Worm (Caenorhabditis elegans): ENCODE results near the gene clec-149.

Gene clec-149

DNA sequence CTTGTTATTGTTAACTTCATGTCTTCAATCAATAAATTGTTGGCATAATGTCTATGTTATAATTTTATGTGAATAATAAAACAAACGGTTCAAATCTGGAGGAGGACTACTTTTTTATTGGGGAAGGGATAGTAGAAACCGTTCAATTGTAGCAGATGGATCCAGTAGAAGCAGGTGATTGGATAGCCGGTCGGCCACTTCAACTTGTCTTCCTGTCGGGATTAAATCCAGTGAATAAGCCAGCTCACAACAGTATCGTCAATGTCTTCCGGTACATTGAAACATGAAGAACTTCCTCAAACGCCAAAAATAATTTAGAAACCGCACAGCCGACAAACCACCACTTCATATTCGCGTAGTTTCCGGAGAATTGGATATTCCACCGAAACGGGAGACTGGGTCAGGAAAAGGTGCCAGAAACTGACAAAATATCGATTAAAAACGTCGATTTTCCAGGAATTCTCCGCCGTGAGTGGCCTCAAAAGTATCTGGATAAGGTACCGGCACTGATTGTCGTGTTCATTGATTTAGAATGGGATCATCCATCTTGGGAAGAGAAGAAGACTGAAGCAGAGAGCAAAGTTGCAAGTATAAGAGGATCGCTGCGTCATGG is 27.9 kb upstream of the clec-149 start, which contains the start of gene trpp-11 (continued):
- TF ChIP-seq hmg-1.2 (GFP tag; IDR thresholded peaks at IDR 0.05) (peak; percentile 8; the same call in 1 of the 2 replicates), hmg-20 (GFP tag; IDR thresholded peaks at IDR 0.05) (0 out of 2 replicates have a peak, but pooled peaks have one; percentile 24), nfyb-1 (GFP tag; IDR thresholded peaks at IDR 0.05) (0 out of 2 replicates have a peak, but pooled peaks have one; percentile 57), ceh-91 (GFP tag; IDR thresholded peaks at IDR 0.05) (0 out of 2 replicates have a peak, but pooled peaks have one; percentile 8), ekl-4 (GFP tag; IDR thresholded peaks at IDR 0.05) (peak; percentile 50; the same call in 1 of the 2 replicates), madf-6 (GFP tag; IDR thresholded peaks at IDR 0.05) (peak; percentile 56), ztf-28 (GFP tag; IDR thresholded peaks at IDR 0.05) (no peak), F39B2.1 (GFP tag; IDR thresholded peaks at IDR 0.05) (0 out of 2 replicates have a peak, but pooled peaks have one; percentile 13), athp-1 (tag; optimal IDR thresholded peaks at IDR 0.05) (peak; percentile 4), pbrm-1 (GFP tag; IDR thresholded peaks at IDR 0.05) (peak; percentile 30; the same call in 1 of the 2 replicates), F57C9.4 (tag; optimal IDR thresholded peaks at IDR 0.05) (no peak), Y53F4B.3 (GFP tag; IDR thresholded peaks at IDR 0.05) (no peak)

DNA sequence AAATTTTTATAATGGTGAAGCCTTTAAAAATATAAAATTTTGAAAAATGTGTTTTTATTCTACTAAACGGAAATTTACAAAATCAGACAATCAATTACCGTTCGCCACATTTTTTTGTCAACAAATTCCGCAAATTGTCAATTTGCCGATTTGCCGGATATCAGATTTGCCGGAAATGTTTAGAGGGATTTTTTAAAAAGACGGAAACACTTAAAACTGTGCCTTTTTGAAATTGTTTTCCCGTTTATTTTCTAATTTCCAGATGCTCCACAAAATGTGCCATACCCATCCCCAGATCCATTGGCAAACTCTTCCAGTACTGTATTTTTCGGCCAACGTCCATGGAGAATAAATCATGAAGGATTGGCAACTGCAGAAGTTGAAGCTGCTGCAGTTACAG is 25.5 kb upstream of the clec-149 start:
- TF ChIP-seq nfya-1 (tag; optimal IDR thresholded peaks at IDR 0.05; ENCODE audit: borderline replicate concordance, insufficient read depth), result no peak
- TF ChIP-seq T07F8.4 (tag; optimal IDR thresholded peaks at IDR 0.05), result no peak
- no peak for TF ChIP-seq mes-4 (tag; optimal IDR thresholded peaks at IDR 0.05)
- TF ChIP-seq rpc-1 (optimal IDR thresholded peaks at IDR 0.05), result no peak
- no peak for TF ChIP-seq rpc-1 (tag; optimal IDR thresholded peaks at IDR 0.05)
- no peak for TF ChIP-seq egl-18 (GFP tag; IDR thresholded peaks at IDR 0.05)
- no peak for TF ChIP-seq B0336.3 (GFP tag; IDR thresholded peaks at IDR 0.05)
- TF ChIP-seq F57A8.1 (GFP tag; optimal IDR thresholded peaks at IDR 0.05), result no peak
- no peak for TF ChIP-seq Y53G8AR.9 (GFP tag; conservative IDR thresholded peaks at IDR 0.05)
- no peak for TF ChIP-seq nhr-27 (tag; optimal IDR thresholded peaks at IDR 0.05)
- TF ChIP-seq madf-10 (tag; optimal IDR thresholded peaks at IDR 0.05), result no peak
- no peak for TF ChIP-seq zfh-2 (GFP tag; conservative IDR thresholded peaks at IDR 0.05)
- no peak for TF ChIP-seq hlh-26 (GFP tag; conservative IDR thresholded peaks at IDR 0.05)
- TF ChIP-seq attf-6 (GFP tag; IDR thresholded peaks at IDR 0.05), result no peak
- no peak for TF ChIP-seq somi-1 (GFP tag; optimal IDR thresholded peaks at IDR 0.05)
- no peak for TF ChIP-seq lin-40 (tag; optimal IDR thresholded peaks at IDR 0.05)
- no peak for TF ChIP-seq sea-2 (GFP tag; IDR thresholded peaks at IDR 0.05)
- no peak for TF ChIP-seq mcd-1 (GFP tag; IDR thresholded peaks at IDR 0.05)
- TF ChIP-seq ceh-79 (tag; optimal IDR thresholded peaks at IDR 0.05), result no peak

ce11 chrIII:802041-802440 is 21.0 kb upstream of the clec-149 start:
- TF ChIP-seq ztf-3 (GFP tag; optimal IDR thresholded peaks at IDR 0.05) (no peak), hlh-12 (tag; optimal IDR thresholded peaks at IDR 0.05) (no peak), ama-1 (optimal IDR thresholded peaks at IDR 0.05) (no peak), ama-1 (GFP tag; optimal IDR thresholded peaks at IDR 0.05) (no peak), lin-35 (GFP tag; optimal IDR thresholded peaks at IDR 0.05) (no peak), nhr-27 (tag; optimal IDR thresholded peaks at IDR 0.05) (no peak), dox-1 (GFP tag; IDR thresholded peaks at IDR 0.05) (no peak), ceh-100 (GFP tag; IDR thresholded peaks at IDR 0.05) (no peak), aptf-3 (GFP tag; IDR thresholded peaks at IDR 0.05) (no peak), rec-8 (tag; optimal IDR thresholded peaks at IDR 0.05) (no peak), F23B12.7 (tag; optimal IDR thresholded peaks at IDR 0.05; ENCODE audit: insufficient read depth) (no peak), lin-26 (GFP tag; IDR thresholded peaks at IDR 0.05) (no peak), attf-3 (GFP tag; conservative IDR thresholded peaks at IDR 0.05) (no peak), cebp-2 (GFP tag; IDR thresholded peaks at IDR 0.05) (no peak), lin-54 (GFP tag; optimal IDR thresholded peaks at IDR 0.05) (no peak)

Measured in whole organism, young adult.